Fruit fly (Drosophila melanogaster) whole organism, pupa: ENCODE measurements around the gene CG31636.

Experiments used
- CG12605 ChIP-seq: fragments of 200-800 bp; sonication (Bioruptor generic); IDR thresholded peaks from 2 replicates; pipeline ENCODE4 v1.3.6; 2022; ENCODE audit warnings: missing biosample characterization, missing genetic modification characterization
- CG15710 ChIP-seq: fragments of 200-800 bp; sonication (Bioruptor generic); optimal IDR thresholded peaks from 2 replicates; lab custom pipeline; 2018; ENCODE audit warnings: missing biosample characterization, mild to moderate bottlenecking, missing genetic modification characterization, moderate library complexity
- CG9948 ChIP-seq: fragments of 200-800 bp; sonication (Bioruptor generic); optimal IDR thresholded peaks from 2 replicates; lab custom pipeline; 2018; ENCODE audit warnings: missing biosample characterization, mild to moderate bottlenecking, missing genetic modification characterization, moderate library complexity
- Pif1B ChIP-seq: fragments of 200-800 bp; sonication (Bioruptor generic); optimal IDR thresholded peaks from 3 replicates; lab custom pipeline; 2016; ENCODE audit warnings: missing biosample characterization, missing genetic modification characterization
- Snoo ChIP-seq: fragments of 200-800 bp; sonication (Bioruptor generic); optimal IDR thresholded peaks from 3 replicates; lab custom pipeline; 2017; ENCODE audit warnings: missing biosample characterization, mild to moderate bottlenecking, missing genetic modification characterization, inconsistent platforms
- rn ChIP-seq: fragments of 200-800 bp; sonication (Bioruptor generic); IDR thresholded peaks from 2 replicates; pipeline ENCODE4 v1.3.6; 2022; ENCODE audit warnings: missing biosample characterization, missing genetic modification characterization

DNA sequence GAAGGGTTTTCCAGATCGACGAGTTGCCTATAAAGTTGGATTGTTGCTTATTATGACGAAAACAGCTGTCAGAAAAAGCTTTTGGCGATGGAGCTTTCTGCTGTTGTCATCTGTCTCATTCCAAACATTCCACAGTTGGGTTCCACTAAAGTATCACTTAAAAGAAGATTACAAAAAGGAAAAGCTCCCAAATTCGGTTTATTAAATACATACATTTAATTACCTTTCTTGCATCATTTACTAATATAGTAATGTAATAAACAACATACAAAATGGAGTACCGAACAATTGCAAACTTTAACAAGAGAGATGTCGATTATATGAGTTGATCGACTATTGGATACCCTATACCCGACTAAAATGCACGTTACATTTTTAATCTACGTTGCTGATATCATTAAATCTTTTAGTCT is 1.7 kb downstream of the CG31636 start, which contains the start of gene CG31633:
- TF ChIP-seq rn (GFP tag; lab: Robert Waterston, UW), result no peak
- no peak for TF ChIP-seq Snoo (tag; lab: Kevin White, UChicago)
- no peak for TF ChIP-seq Pif1B
- TF ChIP-seq CG9948 (tag; lab: Kevin White, UChicago), result no peak
- no peak for TF ChIP-seq CG15710 (tag; lab: Kevin White, UChicago)
- TF ChIP-seq CG12605 (GFP tag; lab: Robert Waterston, UW), result no peak
